Worm (Caenorhabditis elegans): Measurements from ENCODE around the gene K03B4.4.

DNA sequence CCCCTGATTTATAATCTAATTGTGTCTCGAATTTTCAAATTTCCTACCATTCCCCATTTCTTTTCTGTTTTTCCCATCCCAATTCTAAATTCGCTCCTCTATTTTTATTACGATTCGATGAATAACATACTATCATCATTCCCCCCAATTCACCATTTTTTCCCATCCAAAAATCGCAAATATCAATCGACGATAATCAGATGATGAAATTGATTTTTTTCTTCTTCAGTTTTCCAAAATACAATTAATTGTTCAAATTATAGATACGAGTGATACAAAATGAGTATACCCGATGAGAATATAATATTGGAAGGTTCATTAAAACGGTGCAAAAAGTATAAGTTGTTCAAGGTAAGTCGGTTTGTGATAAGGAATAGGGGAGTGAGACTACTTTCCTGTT is 39.1 kb upstream of the K03B4.4 start, which contains the start of gene soc-1:
- TF ChIP-seq cog-1 (tag; optimal IDR thresholded peaks at IDR 0.05) (no peak), flt-1 (GFP tag; IDR thresholded peaks at IDR 0.05) (no peak), T22C8.4 (GFP tag; IDR thresholded peaks at IDR 0.05) (no peak), klf-2 (GFP tag; conservative IDR thresholded peaks at IDR 0.05) (no peak), med-1 (GFP tag; optimal IDR thresholded peaks at IDR 0.05; ENCODE audit: insufficient read depth) (no peak)
